Worm (Caenorhabditis elegans) whole organism, L1 larva: ENCODE measurements around the gene rpl-34.

Experiments used
- F16B12.6 ChIP-seq: fragments of 150-350 bp; optimal IDR thresholded peaks from 2 replicates; lab custom pipeline; 2014; ENCODE audit warnings: missing biosample characterization, missing genetic modification characterization
- aha-1 ChIP-seq: fragments of 150-350 bp; optimal IDR thresholded peaks from 2 replicates; lab custom pipeline; 2014; ENCODE audit warnings: missing biosample characterization, missing genetic modification characterization
- ceh-90 ChIP-seq: sonication (generic microtip); optimal IDR thresholded peaks from 2 replicates; lab custom pipeline; 2016; ENCODE audit warnings: missing genetic modification characterization, missing compliant biosample characterization
- dsc-1 ChIP-seq: sonication (generic microtip); optimal IDR thresholded peaks from 2 replicates; lab custom pipeline; 2016; ENCODE audit warnings: mild to moderate bottlenecking, missing genetic modification characterization, missing compliant biosample characterization
- jun-1 ChIP-seq: fragments of 150-350 bp; optimal IDR thresholded peaks from 2 replicates; lab custom pipeline; 2014; ENCODE audit warnings: missing biosample characterization, missing genetic modification reagents, missing genetic modification characterization
- lin-35 ChIP-seq, 2 experiments: fragments of 150-350 bp; optimal IDR thresholded peaks; 2 replicates each; lab custom pipeline; 2014; ENCODE audit warnings: missing biosample characterization in 2 of 2, missing genetic modification characterization in 2 of 2, missing genetic modification reagents in 2 of 2
- lsy-2 ChIP-seq, 2 experiments: fragments of 150-350 bp; optimal IDR thresholded peaks; 2 replicates each; lab custom pipeline; 2014; ENCODE audit warnings: missing biosample characterization in 2 of 2, missing genetic modification characterization in 2 of 2
- nhr-47 ChIP-seq: sonication (generic microtip); optimal IDR thresholded peaks from 2 replicates; lab custom pipeline; 2016; ENCODE audit warnings: mild to moderate bottlenecking, missing genetic modification characterization, moderate library complexity, missing compliant biosample characterization
- nhr-77 ChIP-seq: fragments of 150-350 bp; optimal IDR thresholded peaks from 2 replicates; lab custom pipeline; 2014; ENCODE audit warnings: missing biosample characterization, missing genetic modification characterization
- nhr-85 ChIP-seq: sonication (generic microtip); peaks from one replicate; lab custom pipeline; 2016; ENCODE audit warnings: missing genetic modification characterization, inconsistent platforms, missing compliant biosample characterization
- vab-15 ChIP-seq: sonication (generic microtip); optimal IDR thresholded peaks from 2 replicates; lab custom pipeline; 2017; ENCODE audit warnings: missing genotype, mild to moderate bottlenecking, missing genetic modification characterization, missing compliant biosample characterization

DNA sequence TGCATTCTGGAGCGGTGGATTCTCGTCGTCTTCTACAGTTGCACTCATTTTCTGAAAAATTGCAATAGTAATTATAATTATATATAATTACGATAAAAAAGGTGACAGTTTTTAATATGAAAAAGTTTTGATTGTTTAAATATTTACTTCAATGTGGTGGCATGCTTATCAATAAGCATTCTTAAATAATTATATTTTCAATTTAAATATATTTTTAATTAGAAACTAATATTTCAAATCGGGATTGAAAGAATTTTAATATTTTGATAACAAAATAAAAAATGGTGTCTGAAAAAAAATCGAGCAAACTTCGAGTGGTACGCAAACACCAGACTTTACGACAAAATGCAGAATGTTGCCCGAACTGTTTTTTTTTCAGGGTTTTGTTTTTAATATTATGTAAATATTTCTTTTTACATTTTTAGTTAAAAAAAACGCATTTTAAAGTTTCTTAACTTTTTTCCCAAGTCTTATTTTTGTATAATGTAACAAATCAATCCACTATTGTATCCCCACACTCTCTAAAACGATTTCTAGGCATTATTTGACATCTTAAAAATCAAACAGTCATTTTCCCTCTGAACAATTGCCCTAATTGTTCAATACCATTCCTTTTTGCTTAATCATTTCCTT lies 13.5 kb downstream of the rpl-34 start, which contains the start of the genes C42C1.12 and C42C1.19:
- TF ChIP-seq lsy-2 (tag; optimal IDR thresholded peaks at IDR 0.05; lab: Kevin White, UChicago) (peak; percentile 54 to 61), ceh-90 (tag; lab: Kevin White, UChicago) (no peak), dsc-1 (tag; lab: Kevin White, UChicago) (no peak), aha-1 (tag; lab: Kevin White, UChicago) (no peak), vab-15 (tag; lab: Kevin White, UChicago) (no peak), lin-35 (GFP tag; optimal IDR thresholded peaks at IDR 0.05; lab: Kevin White, UChicago) (peak; percentile 1 to 14), nhr-77 (tag; lab: Kevin White, UChicago) (no peak), F16B12.6 (peak; percentile 82), jun-1 (no peak), nhr-47 (tag; lab: Kevin White, UChicago) (no peak), nhr-85 (tag; lab: Kevin White, UChicago) (no peak)
